Fruit fly (Drosophila melanogaster): Measurements from ENCODE around the gene CG4678.

Gene CG4678

DNA sequence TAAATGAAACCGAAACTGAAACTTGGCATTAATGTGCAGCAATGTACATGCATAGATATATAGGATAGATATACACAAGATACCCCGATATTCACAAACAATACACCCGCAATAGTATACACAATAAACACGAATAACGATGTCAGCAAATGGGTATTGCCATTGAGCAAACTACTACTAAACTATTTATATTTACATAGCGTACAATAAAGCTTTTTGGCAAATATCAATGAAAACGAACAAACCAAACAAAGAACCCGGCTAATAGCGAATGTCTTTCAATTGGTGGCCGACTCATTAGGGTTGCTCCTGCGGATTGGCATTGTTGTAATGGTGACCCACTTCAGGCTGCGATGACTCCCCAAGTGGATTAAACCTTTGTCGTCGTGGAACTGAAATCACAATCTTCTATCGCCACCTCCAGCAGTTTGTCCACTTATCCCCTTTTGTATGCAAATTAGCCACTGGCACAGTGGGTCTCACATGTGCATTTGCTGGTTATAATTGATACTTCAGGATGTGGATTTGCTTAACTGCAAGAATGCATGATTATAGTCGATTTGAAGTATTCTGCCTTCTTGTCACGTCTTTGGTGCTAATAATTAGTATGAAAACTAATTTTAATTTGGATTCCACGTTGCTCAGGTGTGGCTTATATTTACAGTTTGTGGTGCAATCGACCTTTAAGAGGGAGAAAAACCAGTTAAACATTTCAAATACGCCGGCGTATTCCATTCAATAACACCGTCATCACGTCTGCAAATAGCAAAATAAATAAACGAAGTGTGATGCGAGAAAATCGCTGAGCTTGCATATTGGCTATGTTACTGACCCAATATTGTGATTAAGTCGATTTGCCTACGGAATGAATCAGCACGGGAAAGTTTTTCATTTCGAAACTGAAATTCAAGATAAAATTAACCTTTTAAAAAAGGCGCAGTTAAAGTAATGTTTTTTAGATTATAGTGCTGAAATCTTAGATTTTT is 45.6 kb upstream of the CG4678 start (continued):
- TF ChIP-seq CG4730 (GFP tag; IDR thresholded peaks at IDR 0.05): no peak
- no peak for TF ChIP-seq Awh (GFP tag; IDR thresholded peaks at IDR 0.05)
- no peak for TF ChIP-seq CG13894 (tag; optimal IDR thresholded peaks at IDR 0.05)
- no peak for TF ChIP-seq CHES-1-like (GFP tag; optimal IDR thresholded peaks at IDR 0.05)
- TF ChIP-seq CG4328 (GFP tag; optimal IDR thresholded peaks at IDR 0.05): no peak
- no peak for TF ChIP-seq pfk (GFP tag; optimal IDR thresholded peaks at IDR 0.05)
- TF ChIP-seq CG10543 (GFP tag; optimal IDR thresholded peaks at IDR 0.05): peak; percentile 22
- TF ChIP-seq dati (GFP tag; IDR thresholded peaks at IDR 0.05): no peak
- TF ChIP-seq CG7556 (GFP tag; optimal IDR thresholded peaks at IDR 0.05): no peak
- TF ChIP-seq gro (GFP tag; optimal IDR thresholded peaks at IDR 0.05): peak; percentile 58
- peak; percentile 21 for TF ChIP-seq Xbp1 (GFP tag; optimal IDR thresholded peaks at IDR 0.05)
- no peak for TF ChIP-seq HHEX (GFP tag; optimal IDR thresholded peaks at IDR 0.05)
- TF ChIP-seq Gug (GFP tag; IDR thresholded peaks at IDR 0.05): no peak
- TF ChIP-seq H15 (GFP tag; IDR thresholded peaks at IDR 0.05): peak; percentile 64
- no peak for TF ChIP-seq Abd-B (GFP tag; optimal IDR thresholded peaks at IDR 0.05)
- TF ChIP-seq pum (GFP tag; optimal IDR thresholded peaks at IDR 0.05): peak; percentile 67
- no peak for TF ChIP-seq dm (GFP tag; optimal IDR thresholded peaks at IDR 0.05)
- no peak for TF ChIP-seq emc (GFP tag; optimal IDR thresholded peaks at IDR 0.05)
- no peak for TF ChIP-seq Hey (tag; optimal IDR thresholded peaks at IDR 0.05)
- peak; percentile 80 for TF ChIP-seq dysf (GFP tag; IDR thresholded peaks at IDR 0.05)
- TF ChIP-seq btn (GFP tag; optimal IDR thresholded peaks at IDR 0.05): no peak
- no peak for TF ChIP-seq CG16779 (GFP tag; IDR thresholded peaks at IDR 0.05)
- TF ChIP-seq CkIIα-i1 (GFP tag; IDR thresholded peaks at IDR 0.05): no peak
- peak; percentile 72 for TF ChIP-seq stc (GFP tag; IDR thresholded peaks at IDR 0.05)
- peak; percentile 17 for TF ChIP-seq CG13296 (GFP tag; optimal IDR thresholded peaks at IDR 0.05)
- TF ChIP-seq danr (GFP tag; IDR thresholded peaks at IDR 0.05): no peak
- peak; percentile 90 for TF ChIP-seq vvl (GFP tag; IDR thresholded peaks at IDR 0.05)
- no peak for TF ChIP-seq CG32532 (GFP tag; IDR thresholded peaks at IDR 0.05)
- TF ChIP-seq CG10267 (tag; optimal IDR thresholded peaks at IDR 0.05): no peak
- TF ChIP-seq Myb (GFP tag; optimal IDR thresholded peaks at IDR 0.05): no peak
- no peak for TF ChIP-seq prd (optimal IDR thresholded peaks at IDR 0.05)
- peak; percentile 26; the same call in 1 of the 3 replicates for TF ChIP-seq prd (GFP tag; IDR thresholded peaks at IDR 0.05)
- peak in 1 of 2 experiments; percentile 30 for TF ChIP-seq Hr78 (GFP tag; optimal IDR thresholded peaks at IDR 0.05)
- TF ChIP-seq Stat92E (GFP tag; optimal IDR thresholded peaks at IDR 0.05): no peak
- no peak for TF ChIP-seq CG10209 (GFP tag; optimal IDR thresholded peaks at IDR 0.05)
- TF ChIP-seq br (optimal IDR thresholded peaks at IDR 0.05): no peak
- TF ChIP-seq CG8924 (tag; optimal IDR thresholded peaks at IDR 0.05): peak; percentile 26
- TF ChIP-seq CG14860 (GFP tag; IDR thresholded peaks at IDR 0.05; ENCODE audit: partially characterized antibody): no peak
- 0 out of 2 replicates have a peak, but pooled peaks have one; percentile 12 for TF ChIP-seq CG31224 (GFP tag; IDR thresholded peaks at IDR 0.05)
- no peak for TF ChIP-seq CG13775 (GFP tag; optimal IDR thresholded peaks at IDR 0.05)
- TF ChIP-seq gce (GFP tag; IDR thresholded peaks at IDR 0.05): peak; percentile 40; the same call in 1 of the 3 replicates
- TF ChIP-seq seq (GFP tag; IDR thresholded peaks at IDR 0.05): no peak
- TF ChIP-seq CG8359 (GFP tag; optimal IDR thresholded peaks at IDR 0.05; ENCODE audit: borderline replicate concordance): no peak
- peak; percentile 32 for TF ChIP-seq Hmx (GFP tag; optimal IDR thresholded peaks at IDR 0.05)
- TF ChIP-seq CG2116 (GFP tag; optimal IDR thresholded peaks at IDR 0.05): no peak
- TF ChIP-seq CG11456 (GFP tag; IDR thresholded peaks at IDR 0.05): 0 out of 3 replicates have a peak, but pooled peaks have one; percentile 42
- no peak for TF ChIP-seq Aef1 (GFP tag; IDR thresholded peaks at IDR 0.05)
- TF ChIP-seq slou (GFP tag; optimal IDR thresholded peaks at IDR 0.05): peak; percentile 43
- TF ChIP-seq CG18599 (GFP tag; optimal IDR thresholded peaks at IDR 0.05): peak; percentile 43
